Worm (Caenorhabditis elegans): ENCODE results near the gene B0507.9.

DNA sequence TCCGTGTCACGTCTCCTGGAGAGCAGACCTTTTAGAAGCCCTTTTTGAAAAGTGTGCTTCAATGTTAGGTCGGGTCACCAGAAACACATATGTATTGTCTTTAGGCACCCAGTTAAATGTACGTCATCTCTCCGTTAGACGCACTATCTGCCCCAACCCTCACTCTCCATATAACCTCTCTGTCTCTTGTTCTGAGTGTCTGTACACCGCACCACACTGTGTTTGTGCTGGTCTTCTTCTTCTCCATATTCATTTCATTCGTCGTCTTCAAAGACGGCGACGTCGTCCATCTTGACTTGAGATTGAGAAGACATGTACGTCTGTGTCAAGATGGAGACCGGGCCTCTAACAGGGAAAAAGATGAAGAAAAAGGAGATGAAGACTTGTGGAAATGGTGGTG is 16.3 kb upstream of the B0507.9 start:
- TF ChIP-seq pqm-1 (tag; optimal IDR thresholded peaks at IDR 0.05) (no peak), ceh-16 (tag; optimal IDR thresholded peaks at IDR 0.05) (no peak), nhr-25 (tag; optimal IDR thresholded peaks at IDR 0.05) (no peak), ztf-4 (tag; optimal IDR thresholded peaks at IDR 0.05) (no peak)

Measured in whole organism, L3 larva.